Worm (Caenorhabditis elegans) whole organism, young adult: ENCODE measurements around the gene ptl-1.

ENCODE experiments used
- C06A6.2 ChIP-seq: fragments of 200-800 bp; sonication (Bioruptor generic); conservative IDR thresholded peaks from 2 replicates; pipeline ENCODE4 v1.3.6; 2022; ENCODE audit warnings: missing genetic modification characterization, missing compliant biosample characterization
- D2030.7 ChIP-seq: fragments of 200-800 bp; sonication (Bioruptor generic); IDR thresholded peaks from 2 replicates; pipeline ENCODE4 v1.3.6; 2022; ENCODE audit warnings: missing genetic modification reagents, missing genetic modification characterization, missing compliant biosample characterization
- F10E7.11 ChIP-seq: sonication (generic microtip); optimal IDR thresholded peaks from 2 replicates; lab custom pipeline; 2017; ENCODE audit warnings: mild to moderate bottlenecking, missing genetic modification characterization, moderate library complexity, missing compliant biosample characterization
- F37B4.10 ChIP-seq: fragments of 200-800 bp; sonication (Bioruptor generic); IDR thresholded peaks from 2 replicates; pipeline ENCODE4 v1.3.6; 2022; ENCODE audit warnings: missing genetic modification characterization, missing compliant biosample characterization
- F39B2.1 ChIP-seq: fragments of 200-800 bp; sonication (Bioruptor generic); IDR thresholded peaks from 2 replicates; pipeline ENCODE4 v1.3.6; 2022; ENCODE audit warnings: missing genetic modification reagents, missing genetic modification characterization, missing compliant biosample characterization
- F55B11.4 ChIP-seq: sonication (generic microtip); optimal IDR thresholded peaks from 2 replicates; lab custom pipeline; 2016; ENCODE audit warnings: missing compliant biosample characterization, missing genetic modification characterization, borderline replicate concordance; ENCODE audit not compliant: insufficient read depth
- F57C9.4 ChIP-seq: sonication (generic microtip); optimal IDR thresholded peaks from 2 replicates; lab custom pipeline; 2017; ENCODE audit warnings: mild to moderate bottlenecking, missing genetic modification characterization, missing compliant biosample characterization
- T07F8.4 ChIP-seq: sonication (generic microtip); optimal IDR thresholded peaks from 2 replicates; lab custom pipeline; 2016; ENCODE audit warnings: mild to moderate bottlenecking, missing genetic modification characterization, moderate library complexity, missing compliant biosample characterization
- Y53G8AR.9 ChIP-seq: fragments of 200-800 bp; sonication (Bioruptor generic); conservative IDR thresholded peaks from 2 replicates; pipeline ENCODE4 v1.3.6; 2022; ENCODE audit warnings: missing genetic modification reagents, missing genetic modification characterization, missing compliant biosample characterization
- ZK185.1 ChIP-seq: sonication (generic microtip); optimal IDR thresholded peaks from 2 replicates; lab custom pipeline; 2016; ENCODE audit warnings: mild to moderate bottlenecking, missing genetic modification characterization, missing compliant biosample characterization; ENCODE audit not compliant: poor library complexity, severe bottlenecking
- aptf-3 ChIP-seq: fragments of 200-800 bp; sonication (Bioruptor generic); IDR thresholded peaks from 2 replicates; pipeline ENCODE4 v1.3.6; 2022; ENCODE audit warnings: missing genetic modification characterization, missing compliant biosample characterization
- attf-3 ChIP-seq: fragments of 200-800 bp; sonication (Bioruptor generic); conservative IDR thresholded peaks from 2 replicates; pipeline ENCODE4 v1.3.6; 2022; ENCODE audit warnings: missing genetic modification reagents, missing genetic modification characterization, missing compliant biosample characterization
- attf-5 ChIP-seq: fragments of 200-800 bp; sonication (Bioruptor generic); optimal IDR thresholded peaks from 2 replicates; lab custom pipeline; 2018; ENCODE audit warnings: mild to moderate bottlenecking, missing genetic modification characterization, missing compliant biosample characterization
- attf-6 ChIP-seq: fragments of 200-800 bp; sonication (Bioruptor generic); IDR thresholded peaks from 2 replicates; pipeline ENCODE4 v1.3.6; 2022; ENCODE audit warnings: missing genetic modification reagents, missing genetic modification characterization, missing compliant biosample characterization
- bed-1 ChIP-seq: fragments of 200-800 bp; sonication (Bioruptor generic); IDR thresholded peaks from 2 replicates; pipeline ENCODE4 v1.3.6; 2022; ENCODE audit warnings: missing genetic modification reagents, missing genetic modification characterization, missing compliant biosample characterization
- bed-2 ChIP-seq: fragments of 200-800 bp; sonication (Bioruptor generic); IDR thresholded peaks from 2 replicates; pipeline ENCODE4 v1.3.6; 2022; ENCODE audit warnings: missing genetic modification reagents, missing genetic modification characterization, missing compliant biosample characterization
- ccch-3 ChIP-seq: fragments of 200-800 bp; sonication (Bioruptor generic); optimal IDR thresholded peaks from 2 replicates; lab custom pipeline; 2018; ENCODE audit warnings: mild to moderate bottlenecking, missing genetic modification characterization, missing compliant biosample characterization
- cebp-1 ChIP-seq, 2 experiments: fragments of 200-800 bp in 1 of 2; sonication (Bioruptor generic) in 1 of 2; sonication (generic microtip) in 1 of 2; IDR thresholded peaks in 1 of 2; optimal IDR thresholded peaks in 1 of 2; 2 replicates each; pipeline versions ENCODE4 v1.3.6 to Lab custom; 2017 to 2022; ENCODE audit warnings: missing compliant biosample characterization in 2 of 2, missing genetic modification characterization in 2 of 2, mild to moderate bottlenecking in 1 of 2, missing genetic modification reagents in 1 of 2, moderate library complexity in 1 of 2
- ceh-100 ChIP-seq: fragments of 200-800 bp; sonication (Bioruptor generic); IDR thresholded peaks from 2 replicates; pipeline ENCODE4 v1.3.6; 2022; ENCODE audit warnings: missing genetic modification reagents, missing genetic modification characterization, missing compliant biosample characterization
- ceh-27 ChIP-seq: fragments of 200-800 bp; sonication (Bioruptor generic); optimal IDR thresholded peaks from 2 replicates; lab custom pipeline; 2018; ENCODE audit warnings: mild to moderate bottlenecking, missing genetic modification characterization, moderate library complexity, missing compliant biosample characterization
- ceh-79 ChIP-seq: sonication (generic microtip); optimal IDR thresholded peaks from 2 replicates; lab custom pipeline; 2017; ENCODE audit warnings: mild to moderate bottlenecking, missing genetic modification characterization, missing compliant biosample characterization
- ceh-91 ChIP-seq: fragments of 200-800 bp; sonication (Bioruptor generic); IDR thresholded peaks from 2 replicates; pipeline ENCODE4 v1.3.6; 2022; ENCODE audit warnings: missing genetic modification reagents, missing genetic modification characterization, missing compliant biosample characterization
- chd-7 ChIP-seq: sonication (generic microtip); optimal IDR thresholded peaks from 2 replicates; lab custom pipeline; 2016; ENCODE audit warnings: mild to moderate bottlenecking, missing genetic modification characterization, moderate library complexity, missing compliant biosample characterization
- die-1 ChIP-seq: sonication (generic microtip); optimal IDR thresholded peaks from 2 replicates; lab custom pipeline; 2016; ENCODE audit warnings: missing genotype, mild to moderate bottlenecking, missing genetic modification characterization, missing compliant biosample characterization
- dox-1 ChIP-seq: fragments of 200-800 bp; sonication (Bioruptor generic); IDR thresholded peaks from 2 replicates; pipeline ENCODE4 v1.3.6; 2022; ENCODE audit warnings: missing genetic modification reagents, missing genetic modification characterization, missing compliant biosample characterization
- dpl-1 ChIP-seq: fragments of 150-350 bp; optimal IDR thresholded peaks from 2 replicates; lab custom pipeline; 2014; ENCODE audit warnings: missing biosample characterization, missing genetic modification reagents, missing genetic modification characterization
- ets-4 ChIP-seq: fragments of 200-800 bp; sonication (Bioruptor generic); optimal IDR thresholded peaks from 2 replicates; lab custom pipeline; 2018; ENCODE audit warnings: mild to moderate bottlenecking, missing genetic modification characterization, missing compliant biosample characterization
- him-1 ChIP-seq: sonication (generic microtip); optimal IDR thresholded peaks from 2 replicates; lab custom pipeline; 2016; ENCODE audit warnings: missing genotype, missing genetic modification reagents, missing genetic modification characterization, missing compliant biosample characterization
- hlh-12 ChIP-seq: sonication (generic microtip); optimal IDR thresholded peaks from 2 replicates; lab custom pipeline; 2016; ENCODE audit warnings: missing genetic modification characterization, missing compliant biosample characterization
- hlh-26 ChIP-seq: fragments of 200-800 bp; sonication (Bioruptor generic); conservative IDR thresholded peaks from 2 replicates; pipeline ENCODE4 v1.3.6; 2022; ENCODE audit warnings: missing genetic modification reagents, missing genetic modification characterization, missing compliant biosample characterization
- hsf-1 ChIP-seq: fragments of 200-800 bp; sonication (Bioruptor generic); IDR thresholded peaks from 2 replicates; pipeline ENCODE4 v1.3.6; 2022; ENCODE audit warnings: missing genetic modification reagents, missing genetic modification characterization, missing compliant biosample characterization
- mel-28 ChIP-seq: sonication (generic microtip); optimal IDR thresholded peaks from 2 replicates; lab custom pipeline; 2016; ENCODE audit warnings: borderline replicate concordance, mild to moderate bottlenecking, missing genetic modification characterization, missing compliant biosample characterization
- mes-4 ChIP-seq: sonication (generic microtip); optimal IDR thresholded peaks from 2 replicates; lab custom pipeline; 2016; ENCODE audit warnings: missing genotype, missing genetic modification characterization, missing compliant biosample characterization
- nfya-1 ChIP-seq: sonication (generic microtip); optimal IDR thresholded peaks from 2 replicates; lab custom pipeline; 2017; ENCODE audit warnings: antibody characterized with exemption, missing compliant biosample characterization, missing genetic modification characterization, borderline replicate concordance; ENCODE audit not compliant: insufficient read depth
- nfya-2 ChIP-seq: fragments of 200-800 bp; sonication (Bioruptor generic); IDR thresholded peaks from 2 replicates; pipeline ENCODE4 v1.3.6; 2022; ENCODE audit warnings: missing genetic modification reagents, missing genetic modification characterization, missing compliant biosample characterization
- nhr-120 ChIP-seq: fragments of 200-800 bp; sonication (Bioruptor generic); IDR thresholded peaks from 2 replicates; pipeline ENCODE4 v1.3.6; 2022; ENCODE audit warnings: missing genetic modification characterization, missing compliant biosample characterization
- pbrm-1 ChIP-seq: fragments of 200-800 bp; sonication (Bioruptor generic); IDR thresholded peaks from 2 replicates; pipeline ENCODE4 v1.3.6; 2022; ENCODE audit warnings: missing genetic modification reagents, missing genetic modification characterization, missing compliant biosample characterization
- rec-8 ChIP-seq, 2 experiments: sonication (generic microtip); optimal IDR thresholded peaks; 2 replicates each; lab custom pipeline; 2016; ENCODE audit warnings: mild to moderate bottlenecking in 2 of 2, missing genetic modification characterization in 2 of 2, missing genetic modification reagents in 2 of 2, missing genotype in 2 of 2, missing biosample characterization in 1 of 2, missing compliant biosample characterization in 1 of 2, moderate library complexity in 1 of 2
- snpc-3.4 ChIP-seq: sonication (generic microtip); optimal IDR thresholded peaks from 2 replicates; lab custom pipeline; 2017; ENCODE audit warnings: missing genetic modification characterization, mild to moderate bottlenecking, missing compliant biosample characterization, antibody characterized with exemption, moderate library complexity, missing genotype, missing genetic modification reagents
- snpc-4 ChIP-seq, 5 experiments: fragments of 150-350 bp in 1 of 5; sonication (generic microtip) in 4 of 5; optimal IDR thresholded peaks; 2 replicates each; lab custom pipeline; 2014 to 2018; ENCODE audit warnings: missing genetic modification characterization in 5 of 5, missing biosample characterization in 3 of 5, antibody characterized with exemption in 2 of 5, mild to moderate bottlenecking in 2 of 5, missing compliant biosample characterization in 2 of 5, missing genotype in 2 of 5, moderate library complexity in 2 of 5, missing genetic modification reagents in 1 of 5
- unc-62 ChIP-seq: fragments of 150-350 bp; optimal IDR thresholded peaks from 2 replicates; lab custom pipeline; 2014; ENCODE audit warnings: missing biosample characterization, missing genetic modification reagents, missing genetic modification characterization
- xnd-1 ChIP-seq: sonication (generic microtip); optimal IDR thresholded peaks from 2 replicates; lab custom pipeline; 2016; ENCODE audit warnings: missing genotype, missing genetic modification reagents, missing genetic modification characterization, missing compliant biosample characterization
- zfh-2 ChIP-seq: fragments of 200-800 bp; sonication (Bioruptor generic); conservative IDR thresholded peaks from 2 replicates; pipeline ENCODE4 v1.3.6; 2022; ENCODE audit warnings: missing genetic modification reagents, missing genetic modification characterization, missing compliant biosample characterization
- ztf-18 ChIP-seq: sonication (generic microtip); optimal IDR thresholded peaks from 2 replicates; lab custom pipeline; 2016; ENCODE audit warnings: missing genotype, mild to moderate bottlenecking, missing genetic modification characterization, missing compliant biosample characterization
- ztf-28 ChIP-seq: fragments of 200-800 bp; sonication (Bioruptor generic); IDR thresholded peaks from 2 replicates; pipeline ENCODE4 v1.3.6; 2022; ENCODE audit warnings: missing genetic modification reagents, missing genetic modification characterization, missing compliant biosample characterization
- ztf-3 ChIP-seq: fragments of 200-800 bp; sonication (Bioruptor generic); optimal IDR thresholded peaks from 2 replicates; lab custom pipeline; 2018; ENCODE audit warnings: mild to moderate bottlenecking, missing genetic modification characterization, missing compliant biosample characterization
- ztf-6 ChIP-seq: fragments of 200-800 bp; sonication (Bioruptor generic); IDR thresholded peaks from 2 replicates; pipeline ENCODE4 v1.3.6; 2022; ENCODE audit warnings: missing genetic modification reagents, missing genetic modification characterization, missing compliant biosample characterization

The ptl-1 gene

ce11 chrIII:793595-793994, 28.6 kb downstream of the ptl-1 start, which contains the start of gene snt-2 (continued):
- TF ChIP-seq bed-2 (GFP tag; lab: Robert Waterston, UW) (no peak), attf-5 (GFP tag; lab: Kevin White, UChicago) (peak; percentile 76), hlh-26 (no peak), nhr-120 (no peak), C06A6.2 (GFP tag; lab: Robert Waterston, UW) (no peak), dpl-1 (GFP tag; lab: Kevin White, UChicago) (peak; percentile 20), unc-62 (GFP tag; lab: Kevin White, UChicago) (no peak), F39B2.1 (GFP tag; lab: Robert Waterston, UW) (no peak), nfya-1 (tag; lab: Kevin White, UChicago) (no peak), die-1 (no peak), ZK185.1 (tag; lab: Kevin White, UChicago) (peak; percentile 25), mel-28 (tag; lab: Kevin White, UChicago) (no peak), snpc-4 (GFP tag; optimal IDR thresholded peaks at IDR 0.05; lab: Kevin White, UChicago) (no peak), snpc-4 (tag; optimal IDR thresholded peaks at IDR 0.05; lab: Kevin White, UChicago) (peak in 1 of 4 experiments; percentile 3), ceh-27 (GFP tag; lab: Kevin White, UChicago) (peak; percentile 67), zfh-2 (peak; percentile 75), ccch-3 (GFP tag; lab: Kevin White, UChicago) (no peak), snpc-3.4 (tag; lab: Kevin White, UChicago) (peak; percentile 19), aptf-3 (GFP tag; lab: Robert Waterston, UW) (no peak), Y53G8AR.9 (GFP tag; lab: Robert Waterston, UW) (no peak), ceh-91 (GFP tag; lab: Robert Waterston, UW) (0 out of 2 replicates have a peak, but pooled peaks have one; percentile 44), ztf-6 (GFP tag; lab: Robert Waterston, UW) (no peak), pbrm-1 (GFP tag; lab: Robert Waterston, UW) (peak; percentile 73), ceh-79 (no peak), ceh-100 (GFP tag; lab: Robert Waterston, UW) (peak; percentile 27; the same call in 1 of the 2 replicates), F37B4.10 (GFP tag; lab: Robert Waterston, UW) (no peak), attf-6 (GFP tag; lab: Robert Waterston, UW) (no peak), mes-4 (tag; lab: Kevin White, UChicago) (no peak), rec-8 (tag; optimal IDR thresholded peaks at IDR 0.05; lab: Kevin White, UChicago) (no peak), nfya-2 (GFP tag; lab: Robert Waterston, UW) (no peak), ztf-28 (GFP tag; lab: Robert Waterston, UW) (no peak), F10E7.11 (tag; lab: Kevin White, UChicago) (no peak), F57C9.4 (no peak), bed-1 (GFP tag; lab: Robert Waterston, UW) (no peak), hsf-1 (GFP tag; lab: Robert Waterston, UW) (no peak), hlh-12 (tag; lab: Kevin White, UChicago) (no peak), xnd-1 (tag; lab: Kevin White, UChicago) (peak; percentile 23), F55B11.4 (tag; lab: Kevin White, UChicago) (no peak), ets-4 (GFP tag; lab: Kevin White, UChicago) (no peak), D2030.7 (GFP tag; lab: Robert Waterston, UW) (peak; percentile 53), ztf-3 (GFP tag; lab: Kevin White, UChicago) (no peak), cebp-1 (GFP tag; IDR thresholded peaks at IDR 0.05; lab: Robert Waterston, UW) (no peak), cebp-1 (tag; optimal IDR thresholded peaks at IDR 0.05; lab: Kevin White, UChicago) (peak; percentile 63), attf-3 (GFP tag; lab: Robert Waterston, UW) (no peak), T07F8.4 (tag; lab: Kevin White, UChicago) (no peak), him-1 (tag; lab: Kevin White, UChicago) (no peak), chd-7 (no peak), dox-1 (GFP tag; lab: Robert Waterston, UW) (peak; percentile 83), ztf-18 (tag; lab: Kevin White, UChicago) (peak; percentile 36)
